Fruit fly (Drosophila melanogaster) whole organism, prepupa: ENCODE results near the gene CG17129.

Source experiments
- Blimp-1 ChIP-seq: fragments of 200-800 bp; sonication (Bioruptor generic); optimal IDR thresholded peaks from 3 replicates; lab custom pipeline; 2017; ENCODE audit warnings: missing biosample characterization, missing genetic modification characterization, mild to moderate bottlenecking, moderate library complexity, missing genetic modification reagents
- CG10669 ChIP-seq: fragments of 200-800 bp; sonication (Bioruptor generic); optimal IDR thresholded peaks from 3 replicates; lab custom pipeline; 2018; ENCODE audit warnings: missing biosample characterization, mild to moderate bottlenecking, missing genetic modification characterization, moderate library complexity
- CG11294 ChIP-seq: fragments of 200-800 bp; sonication (Bioruptor generic); IDR thresholded peaks from 2 replicates; pipeline ENCODE4 v1.3.6; 2022; ENCODE audit warnings: missing biosample characterization, missing genetic modification characterization
- CG11762 ChIP-seq: fragments of 200-800 bp; sonication (Bioruptor generic); optimal IDR thresholded peaks from 3 replicates; lab custom pipeline; 2016; ENCODE audit warnings: missing biosample characterization, missing genetic modification characterization; ENCODE audit not compliant: insufficient read depth
- CG11902 ChIP-seq: fragments of 200-800 bp; sonication (Bioruptor generic); optimal IDR thresholded peaks from 3 replicates; lab custom pipeline; 2016; ENCODE audit warnings: missing biosample characterization, missing genetic modification characterization
- CG15336 ChIP-seq: fragments of 200-800 bp; sonication (Bioruptor generic); IDR thresholded peaks from 2 replicates; pipeline ENCODE4 v1.3.6; 2022; ENCODE audit warnings: missing biosample characterization, missing genetic modification characterization
- CG1621 ChIP-seq: fragments of 200-800 bp; sonication (Bioruptor generic); optimal IDR thresholded peaks from 3 replicates; lab custom pipeline; 2018; ENCODE audit warnings: missing biosample characterization, mild to moderate bottlenecking, missing genetic modification characterization
- CG16779 ChIP-seq: fragments of 200-800 bp; sonication (Bioruptor generic); optimal IDR thresholded peaks from 3 replicates; lab custom pipeline; 2017; ENCODE audit warnings: missing biosample characterization, mild to moderate bottlenecking, missing genetic modification characterization
- CG3032 ChIP-seq: fragments of 200-800 bp; optimal IDR thresholded peaks from 2 replicates; lab custom pipeline; 2019; ENCODE audit warnings: missing biosample characterization, mild to moderate bottlenecking, missing genetic modification characterization, moderate library complexity
- CG31627 ChIP-seq: fragments of 200-800 bp; sonication (Bioruptor generic); optimal IDR thresholded peaks from 3 replicates; lab custom pipeline; 2016; ENCODE audit warnings: missing biosample characterization, missing genetic modification characterization
- CG32006 ChIP-seq: fragments of 200-800 bp; sonication (Bioruptor generic); optimal IDR thresholded peaks from 3 replicates; lab custom pipeline; 2017; ENCODE audit warnings: missing biosample characterization, mild to moderate bottlenecking, missing genetic modification characterization
- CG34406 ChIP-seq: fragments of 200-800 bp; sonication (Bioruptor generic); optimal IDR thresholded peaks from 3 replicates; lab custom pipeline; 2016; ENCODE audit warnings: missing biosample characterization, missing genetic modification characterization
- CG3919 ChIP-seq: fragments of 200-800 bp; sonication (Bioruptor generic); optimal IDR thresholded peaks from 3 replicates; lab custom pipeline; 2016; ENCODE audit warnings: missing biosample characterization, missing genetic modification characterization
- CG4318 ChIP-seq: fragments of 200-800 bp; sonication (Bioruptor generic); optimal IDR thresholded peaks from 3 replicates; lab custom pipeline; 2017; ENCODE audit warnings: missing biosample characterization, mild to moderate bottlenecking, missing genetic modification characterization
- CG6163 ChIP-seq: fragments of 200-800 bp; sonication (Bioruptor generic); IDR thresholded peaks from 3 replicates; pipeline ENCODE4 v1.3.6; 2022; ENCODE audit warnings: missing biosample characterization, missing genetic modification characterization
- CG6276 ChIP-seq: fragments of 200-800 bp; sonication (Bioruptor generic); optimal IDR thresholded peaks from 2 replicates; lab custom pipeline; 2017; ENCODE audit warnings: missing biosample characterization, mild to moderate bottlenecking, missing genetic modification characterization
- CG6792 ChIP-seq: fragments of 200-800 bp; sonication (Bioruptor generic); optimal IDR thresholded peaks from 3 replicates; lab custom pipeline; 2016; ENCODE audit warnings: missing biosample characterization, missing genetic modification characterization
- CG6854 ChIP-seq: fragments of 200-800 bp; sonication (Bioruptor generic); optimal IDR thresholded peaks from 2 replicates; lab custom pipeline; 2017; ENCODE audit warnings: missing biosample characterization, mild to moderate bottlenecking, missing genetic modification characterization
- CG7368 ChIP-seq: fragments of 200-800 bp; sonication (Bioruptor generic); optimal IDR thresholded peaks from 3 replicates; lab custom pipeline; 2016; ENCODE audit warnings: missing biosample characterization, missing genetic modification characterization
- CG8119 ChIP-seq: fragments of 200-800 bp; sonication (Bioruptor generic); IDR thresholded peaks from 3 replicates; pipeline ENCODE4 v1.3.6; 2022; ENCODE audit warnings: missing biosample characterization, missing genetic modification characterization
- CG8319 ChIP-seq: fragments of 200-800 bp; sonication (Bioruptor generic); optimal IDR thresholded peaks from 3 replicates; lab custom pipeline; 2016; ENCODE audit warnings: missing biosample characterization, missing genetic modification characterization
- CG8632 ChIP-seq: fragments of 200-800 bp; sonication (Bioruptor generic); optimal IDR thresholded peaks from 3 replicates; lab custom pipeline; 2016; ENCODE audit warnings: missing biosample characterization, missing genetic modification characterization
- CG9139 ChIP-seq: fragments of 200-800 bp; sonication (Bioruptor generic); optimal IDR thresholded peaks from 3 replicates; lab custom pipeline; 2017; ENCODE audit warnings: missing biosample characterization, mild to moderate bottlenecking, missing genetic modification characterization
- Eip75B ChIP-seq: fragments of 200-800 bp; sonication (Bioruptor generic); optimal IDR thresholded peaks from 3 replicates; lab custom pipeline; 2016; ENCODE audit warnings: missing biosample characterization, missing genetic modification characterization
- Eip78C ChIP-seq: fragments of 200-800 bp; sonication (Bioruptor generic); peaks from one replicate; lab custom pipeline; 2016; ENCODE audit warnings: missing biosample characterization, missing genetic modification characterization
- Eip93F ChIP-seq: fragments of 200-800 bp; sonication (Bioruptor generic); optimal IDR thresholded peaks from 2 replicates; lab custom pipeline; 2016; ENCODE audit warnings: missing biosample characterization, mild to moderate bottlenecking, missing genetic modification characterization
- Ets21C ChIP-seq: fragments of 200-800 bp; sonication (Bioruptor generic); optimal IDR thresholded peaks from 3 replicates; lab custom pipeline; 2016; ENCODE audit warnings: missing biosample characterization, missing genetic modification characterization
- Ets96B ChIP-seq: fragments of 200-800 bp; optimal IDR thresholded peaks from 2 replicates; lab custom pipeline; 2019; ENCODE audit warnings: missing biosample characterization, mild to moderate bottlenecking, missing genetic modification characterization, moderate library complexity
- Gug ChIP-seq: fragments of 200-800 bp; sonication (Bioruptor generic); IDR thresholded peaks from 2 replicates; pipeline ENCODE4 v1.3.6; 2022; ENCODE audit warnings: missing biosample characterization, missing genetic modification characterization
- Hr38 ChIP-seq: sonication (Bioruptor generic); optimal IDR thresholded peaks from 2 replicates; lab custom pipeline; 2016; ENCODE audit warnings: missing biosample characterization, missing genetic modification characterization
- Hr4 ChIP-seq: fragments of 200-800 bp; sonication (Bioruptor generic); optimal IDR thresholded peaks from 3 replicates; lab custom pipeline; 2016; ENCODE audit warnings: missing biosample characterization, missing genetic modification characterization
- Lpt ChIP-seq: fragments of 200-800 bp; sonication (Bioruptor generic); optimal IDR thresholded peaks from 3 replicates; lab custom pipeline; 2016; ENCODE audit warnings: missing biosample characterization, missing genetic modification characterization
- Met ChIP-seq: fragments of 200-800 bp; sonication (Bioruptor generic); optimal IDR thresholded peaks from 3 replicates; lab custom pipeline; 2016; ENCODE audit warnings: missing biosample characterization, missing genetic modification characterization
- Smox ChIP-seq: fragments of 200-800 bp; sonication (Bioruptor generic); optimal IDR thresholded peaks from 3 replicates; lab custom pipeline; 2016; ENCODE audit warnings: missing biosample characterization, missing genetic modification characterization
- Sox14 ChIP-seq: fragments of 200-800 bp; sonication (Bioruptor generic); optimal IDR thresholded peaks from 3 replicates; lab custom pipeline; 2016; ENCODE audit warnings: missing biosample characterization, missing genetic modification characterization
- Sox15 ChIP-seq: fragments of 200-800 bp; sonication (Bioruptor generic); optimal IDR thresholded peaks from 3 replicates; lab custom pipeline; 2016; ENCODE audit warnings: missing biosample characterization, missing genetic modification characterization
- achi ChIP-seq: fragments of 200-800 bp; sonication (Bioruptor generic); optimal IDR thresholded peaks from 3 replicates; lab custom pipeline; 2016; ENCODE audit warnings: missing biosample characterization, missing genetic modification characterization
- acj6 ChIP-seq: fragments of 200-800 bp; sonication (Bioruptor generic); optimal IDR thresholded peaks from 3 replicates; lab custom pipeline; 2016; ENCODE audit warnings: missing biosample characterization, missing genetic modification characterization
- dac ChIP-seq: fragments of 200-800 bp; sonication (Bioruptor generic); optimal IDR thresholded peaks from 2 replicates; lab custom pipeline; 2017; ENCODE audit warnings: missing biosample characterization, mild to moderate bottlenecking, missing genetic modification characterization
- dsx ChIP-seq: fragments of 200-800 bp; optimal IDR thresholded peaks from 3 replicates; lab custom pipeline; 2019; ENCODE audit warnings: missing biosample characterization, mild to moderate bottlenecking, missing genetic modification characterization, moderate library complexity; ENCODE audit not compliant: poor library complexity, severe bottlenecking
- eg ChIP-seq: fragments of 200-800 bp; sonication (Bioruptor generic); IDR thresholded peaks from 3 replicates; pipeline ENCODE4 v1.3.6; 2022; ENCODE audit warnings: missing biosample characterization, missing genetic modification characterization
- esn ChIP-seq: fragments of 200-800 bp; sonication (Bioruptor generic); optimal IDR thresholded peaks from 2 replicates; lab custom pipeline; 2016; ENCODE audit warnings: missing biosample characterization, mild to moderate bottlenecking, missing genetic modification characterization, moderate library complexity
- fd85E ChIP-seq: fragments of 200-800 bp; sonication (Bioruptor generic); optimal IDR thresholded peaks from 3 replicates; lab custom pipeline; 2016; ENCODE audit warnings: missing biosample characterization, missing genetic modification characterization
- fkh ChIP-seq: fragments of 200-800 bp; sonication (Bioruptor generic); optimal IDR thresholded peaks from 3 replicates; lab custom pipeline; 2017; ENCODE audit warnings: missing biosample characterization, mild to moderate bottlenecking, missing genetic modification characterization, moderate library complexity
- lz ChIP-seq: fragments of 200-800 bp; sonication (Bioruptor generic); optimal IDR thresholded peaks from 3 replicates; lab custom pipeline; 2016; ENCODE audit warnings: missing biosample characterization, missing genetic modification characterization
- net ChIP-seq: fragments of 200-800 bp; sonication (Bioruptor generic); optimal IDR thresholded peaks from 3 replicates; lab custom pipeline; 2016; ENCODE audit warnings: missing biosample characterization, missing genetic modification characterization
- salr ChIP-seq, 2 experiments: fragments of 200-800 bp; sonication (Bioruptor generic); optimal IDR thresholded peaks; 3 replicates each; lab custom pipeline; 2016 to 2018; ENCODE audit warnings: missing biosample characterization in 2 of 2, missing genetic modification characterization in 2 of 2, mild to moderate bottlenecking in 1 of 2
- spab ChIP-seq: fragments of 200-800 bp; sonication (Bioruptor generic); optimal IDR thresholded peaks from 2 replicates; lab custom pipeline; 2017; ENCODE audit warnings: missing biosample characterization, mild to moderate bottlenecking, missing genetic modification characterization, missing genetic modification reagents
- ss ChIP-seq, 2 experiments: fragments of 200-800 bp; sonication (Bioruptor generic); optimal IDR thresholded peaks; 2 replicates in 1 of 2; 3 replicates in 1 of 2; lab custom pipeline; 2017 to 2018; ENCODE audit warnings: mild to moderate bottlenecking in 2 of 2, missing biosample characterization in 2 of 2, missing genetic modification characterization in 2 of 2, moderate library complexity in 1 of 2
- svp ChIP-seq: fragments of 200-800 bp; sonication (Bioruptor generic); peaks from one replicate; lab custom pipeline; 2016; ENCODE audit warnings: missing biosample characterization, missing genetic modification characterization
- topi ChIP-seq: fragments of 200-800 bp; sonication (Bioruptor generic); optimal IDR thresholded peaks from 3 replicates; lab custom pipeline; 2016; ENCODE audit warnings: missing biosample characterization, missing genetic modification characterization
- vri ChIP-seq: fragments of 200-800 bp; sonication (Bioruptor generic); optimal IDR thresholded peaks from 3 replicates; lab custom pipeline; 2016; ENCODE audit warnings: missing biosample characterization, mild to moderate bottlenecking, missing genetic modification characterization

CG17129 gene

dm6 chr3L:663880-664279 is 16.2 kb downstream of the CG17129 start:
- TF ChIP-seq Eip78C (peak; percentile 85), Gug (no peak), Eip75B (GFP tag; lab: Kevin White, UChicago) (peak; percentile 63), ss (GFP tag; optimal IDR thresholded peaks at IDR 0.05; lab: Kevin White, UChicago) (peak; percentile 24 to 50), eg (GFP tag; lab: Robert Waterston, UW) (peak; percentile 60; the same call in 2 of the 3 replicates), achi (GFP tag; lab: Kevin White, UChicago) (peak; percentile 54), CG11294 (no peak), esn (GFP tag; lab: Kevin White, UChicago) (peak; percentile 84), dac (GFP tag; lab: Kevin White, UChicago) (no peak), CG34406 (GFP tag; lab: Kevin White, UChicago) (peak; percentile 47), Sox14 (GFP tag; lab: Kevin White, UChicago) (peak; percentile 63), acj6 (GFP tag; lab: Kevin White, UChicago) (peak; percentile 70), CG6163 (GFP tag; lab: Robert Waterston, UW) (peak; percentile 80), Ets21C (GFP tag; lab: Kevin White, UChicago) (peak; percentile 77), CG11902 (GFP tag; lab: Kevin White, UChicago) (peak; percentile 77), net (peak; percentile 43), CG11762 (GFP tag; lab: Kevin White, UChicago) (peak; percentile 60), CG7368 (GFP tag; lab: Kevin White, UChicago) (peak; percentile 48), CG9139 (no peak), fd85E (GFP tag; lab: Kevin White, UChicago) (no peak), CG8632 (GFP tag; lab: Kevin White, UChicago) (peak; percentile 49), topi (GFP tag; lab: Kevin White, UChicago) (peak; percentile 83), CG3919 (GFP tag; lab: Kevin White, UChicago) (peak; percentile 68), Met (GFP tag; lab: Kevin White, UChicago) (peak; percentile 87), CG31627 (GFP tag; lab: Kevin White, UChicago) (peak; percentile 87), CG32006 (GFP tag; lab: Kevin White, UChicago) (peak; percentile 29), Lpt (GFP tag; lab: Kevin White, UChicago) (no peak), lz (peak; percentile 80), Ets96B (tag; lab: Kevin White, UChicago) (peak; percentile 50), CG6792 (peak; percentile 74), Hr4 (GFP tag; lab: Kevin White, UChicago) (peak; percentile 29), CG10669 (GFP tag; lab: Kevin White, UChicago) (peak; percentile 44), CG4318 (GFP tag; lab: Kevin White, UChicago) (peak; percentile 7), fkh (GFP tag; lab: Kevin White, UChicago) (no peak), Smox (GFP tag; lab: Kevin White, UChicago) (peak; percentile 81), Hr38 (no peak), CG6854 (GFP tag; lab: Kevin White, UChicago) (peak; percentile 66), vri (GFP tag; lab: Kevin White, UChicago) (peak; percentile 80), CG1621 (tag; lab: Kevin White, UChicago) (no peak), Blimp-1 (GFP tag; lab: Kevin White, UChicago) (peak; percentile 63), Sox15 (GFP tag; lab: Kevin White, UChicago) (peak; percentile 36), svp (peak; percentile 95), CG3032 (peak; percentile 53), CG8119 (0 out of 3 replicates have a peak, but pooled peaks have one; percentile 33), CG16779 (no peak), dsx (GFP tag; lab: Kevin White, UChicago) (peak; percentile 48), CG15336 (GFP tag; lab: Robert Waterston, UW) (no peak), salr (GFP tag; optimal IDR thresholded peaks at IDR 0.05; lab: Kevin White, UChicago) (peak in 1 of 2 experiments; percentile 31), CG6276 (GFP tag; lab: Kevin White, UChicago) (no peak), spab (GFP tag; lab: Kevin White, UChicago) (peak; percentile 52), Eip93F (GFP tag; lab: Kevin White, UChicago) (peak; percentile 56), CG8319 (GFP tag; lab: Kevin White, UChicago) (peak; percentile 50)
